Fruit fly (Drosophila melanogaster) whole organism, embryonic: ENCODE measurements around the gene CG32344.

Source experiments
- BtbVII ChIP-seq: fragments of 200-800 bp; sonication (Bioruptor generic); optimal IDR thresholded peaks from 3 replicates; lab custom pipeline; 2017; ENCODE audit warnings: missing biosample characterization, mild to moderate bottlenecking, missing genetic modification characterization
- CG12942 ChIP-seq: fragments of 200-800 bp; sonication (Bioruptor generic); optimal IDR thresholded peaks from 3 replicates; lab custom pipeline; 2016; ENCODE audit warnings: missing biosample characterization, missing genetic modification characterization
- CG13287 ChIP-seq: fragments of 200-800 bp; sonication (Bioruptor generic); IDR thresholded peaks from 2 replicates; pipeline ENCODE4 v1.3.6; 2022; ENCODE audit warnings: missing biosample characterization, missing genetic modification characterization; ENCODE audit not compliant: partially characterized antibody
- CG13894 ChIP-seq: fragments of 200-800 bp; sonication (Bioruptor generic); optimal IDR thresholded peaks from 3 replicates; lab custom pipeline; 2018; ENCODE audit warnings: missing biosample characterization, mild to moderate bottlenecking, missing genetic modification characterization, moderate library complexity
- CG14710 ChIP-seq: fragments of 200-800 bp; sonication (Bioruptor generic); optimal IDR thresholded peaks from 3 replicates; lab custom pipeline; 2019; ENCODE audit warnings: missing biosample characterization, mild to moderate bottlenecking, missing genetic modification characterization, moderate library complexity
- CG17568 ChIP-seq: fragments of 200-800 bp; sonication (Bioruptor generic); optimal IDR thresholded peaks from 2 replicates; lab custom pipeline; 2018; ENCODE audit warnings: missing biosample characterization, mild to moderate bottlenecking, missing genetic modification characterization, moderate library complexity
- CG18476 ChIP-seq: fragments of 200-800 bp; sonication (Bioruptor generic); optimal IDR thresholded peaks from 2 replicates; lab custom pipeline; 2016; ENCODE audit warnings: missing biosample characterization, mild to moderate bottlenecking, missing genetic modification characterization
- CG18599 ChIP-seq: fragments of 200-800 bp; sonication (Bioruptor generic); optimal IDR thresholded peaks from 3 replicates; lab custom pipeline; 2017; ENCODE audit warnings: missing biosample characterization, missing genetic modification characterization, mild to moderate bottlenecking, moderate library complexity, missing genetic modification reagents
- CG2120 ChIP-seq: fragments of 200-800 bp; sonication (Bioruptor generic); optimal IDR thresholded peaks from 3 replicates; lab custom pipeline; 2016; ENCODE audit warnings: missing biosample characterization, missing genetic modification characterization
- CG34224 ChIP-seq: fragments of 200-800 bp; sonication (Bioruptor generic); IDR thresholded peaks from 3 replicates; pipeline ENCODE4 v1.3.6; 2022; ENCODE audit warnings: missing biosample characterization, missing genetic modification characterization; ENCODE audit not compliant: partially characterized antibody
- CG34376 ChIP-seq: fragments of 200-800 bp; sonication (Bioruptor generic); optimal IDR thresholded peaks from 2 replicates; lab custom pipeline; 2018; ENCODE audit warnings: missing biosample characterization, mild to moderate bottlenecking, missing genetic modification characterization
- CG42726 ChIP-seq: fragments of 200-800 bp; sonication (Bioruptor generic); IDR thresholded peaks from 2 replicates; pipeline ENCODE4 v1.3.6; 2022; ENCODE audit warnings: missing biosample characterization, missing genetic modification characterization; ENCODE audit not compliant: partially characterized antibody
- CG6854 ChIP-seq: fragments of 200-800 bp; sonication (Bioruptor generic); optimal IDR thresholded peaks from 3 replicates; lab custom pipeline; 2017; ENCODE audit warnings: missing biosample characterization, mild to moderate bottlenecking, missing genetic modification characterization
- CG9932 ChIP-seq: fragments of 200-800 bp; sonication (Bioruptor generic); IDR thresholded peaks from 2 replicates; pipeline ENCODE4 v1.3.6; 2022; ENCODE audit warnings: missing biosample characterization, missing genetic modification characterization
- CoRest ChIP-seq: fragments of 200-800 bp; sonication (Bioruptor generic); optimal IDR thresholded peaks from 3 replicates; lab custom pipeline; 2018; ENCODE audit warnings: missing biosample characterization, mild to moderate bottlenecking, missing genetic modification characterization, moderate library complexity
- CrebB ChIP-seq: fragments of 200-800 bp; sonication (Bioruptor generic); optimal IDR thresholded peaks from 3 replicates; lab custom pipeline; 2018; ENCODE audit warnings: missing biosample characterization, mild to moderate bottlenecking, missing genetic modification characterization
- Dbx ChIP-seq: fragments of 200-800 bp; sonication (Bioruptor generic); IDR thresholded peaks from 3 replicates; pipeline ENCODE4 v1.3.6; 2022; ENCODE audit warnings: missing biosample characterization, missing genetic modification characterization
- Fer1 ChIP-seq: fragments of 200-800 bp; sonication (Bioruptor generic); optimal IDR thresholded peaks from 2 replicates; lab custom pipeline; 2017; ENCODE audit warnings: missing biosample characterization, mild to moderate bottlenecking, missing genetic modification characterization
- Fer3 ChIP-seq: fragments of 200-800 bp; sonication (Bioruptor generic); optimal IDR thresholded peaks from 2 replicates; lab custom pipeline; 2018; ENCODE audit warnings: missing biosample characterization, mild to moderate bottlenecking, missing genetic modification characterization, moderate library complexity
- GATAe ChIP-seq: fragments of 200-800 bp; sonication (Bioruptor generic); conservative IDR thresholded peaks from 2 replicates; pipeline ENCODE4 v1.3.6; 2022; ENCODE audit warnings: missing biosample characterization, missing genetic modification characterization
- Hand ChIP-seq: fragments of 200-800 bp; sonication (Bioruptor generic); optimal IDR thresholded peaks from 2 replicates; lab custom pipeline; 2017; ENCODE audit warnings: mild to moderate bottlenecking, missing biosample characterization, missing genetic modification reagents, missing genetic modification characterization
- HmgZ ChIP-seq: fragments of 200-800 bp; sonication (Bioruptor generic); optimal IDR thresholded peaks from 2 replicates; lab custom pipeline; 2018; ENCODE audit warnings: missing biosample characterization, mild to moderate bottlenecking, missing genetic modification characterization
- MTF-1 ChIP-seq: fragments of 200-800 bp; sonication (Bioruptor generic); optimal IDR thresholded peaks from 2 replicates; lab custom pipeline; 2018; ENCODE audit warnings: missing biosample characterization, mild to moderate bottlenecking, missing genetic modification characterization, borderline replicate concordance
- Max ChIP-seq: fragments of 200-800 bp; sonication (Bioruptor generic); optimal IDR thresholded peaks from 2 replicates; lab custom pipeline; 2016; ENCODE audit warnings: missing biosample characterization, mild to moderate bottlenecking, missing genetic modification characterization
- Med ChIP-seq: fragments of 200-800 bp; sonication (Bioruptor generic); peaks from one replicate; lab custom pipeline; 2016; ENCODE audit warnings: missing biosample characterization, missing genetic modification characterization, mild to moderate bottlenecking, inconsistent platforms, moderate library complexity
- Pdp1 ChIP-seq, 2 experiments: fragments of 200-800 bp; sonication (Bioruptor generic); optimal IDR thresholded peaks; 3 replicates each; lab custom pipeline; 2016; ENCODE audit warnings: missing biosample characterization in 2 of 2, missing genetic modification characterization in 2 of 2, mild to moderate bottlenecking in 1 of 2, moderate library complexity in 1 of 2
- Trl ChIP-seq, 3 experiments: fragments of >200 bp in 2 of 3; fragments of 200-800 bp in 1 of 3; sonication (Bioruptor generic) in 1 of 3; optimal IDR thresholded peaks; 2 replicates in 1 of 3; 3 replicates in 2 of 3; lab custom pipeline; 2016 to 2017; ENCODE audit warnings: missing biosample characterization in 1 of 3, missing genetic modification characterization in 1 of 3
- amos ChIP-seq: fragments of 200-800 bp; sonication (Bioruptor generic); IDR thresholded peaks from 2 replicates; pipeline ENCODE4 v1.3.6; 2022; ENCODE audit warnings: missing biosample characterization, missing genetic modification characterization; ENCODE audit not compliant: partially characterized antibody
- bbx ChIP-seq: fragments of 200-800 bp; sonication (Bioruptor generic); IDR thresholded peaks from 2 replicates; pipeline ENCODE4 v1.3.6; 2022; ENCODE audit warnings: missing biosample characterization, missing genetic modification characterization; ENCODE audit not compliant: partially characterized antibody
- chinmo ChIP-seq: fragments of 200-800 bp; sonication (Bioruptor generic); IDR thresholded peaks from 4 replicates; pipeline ENCODE4 v1.3.6; 2022; ENCODE audit warnings: missing biosample characterization, missing genetic modification characterization; ENCODE audit not compliant: partially characterized antibody
- ewg ChIP-seq: fragments of 200-800 bp; sonication (Bioruptor generic); optimal IDR thresholded peaks from 3 replicates; lab custom pipeline; 2017; ENCODE audit warnings: mild to moderate bottlenecking, missing biosample characterization, missing genetic modification reagents, missing genetic modification characterization
- exex ChIP-seq: fragments of 200-800 bp; sonication (Bioruptor generic); optimal IDR thresholded peaks from 4 replicates; lab custom pipeline; 2018; ENCODE audit warnings: missing biosample characterization, mild to moderate bottlenecking, missing genetic modification characterization, moderate library complexity
- gt ChIP-seq: fragments of 200-800 bp; sonication (Bioruptor generic); IDR thresholded peaks from 2 replicates; pipeline ENCODE4 v1.3.6; 2022; ENCODE audit warnings: missing biosample characterization, missing genetic modification characterization
- kay ChIP-seq: fragments of 200-800 bp; sonication (Bioruptor generic); optimal IDR thresholded peaks from 2 replicates; lab custom pipeline; 2016; ENCODE audit warnings: missing biosample characterization, missing genetic modification characterization
- ken ChIP-seq: fragments of 200-800 bp; sonication (Bioruptor generic); IDR thresholded peaks from 3 replicates; pipeline ENCODE4 v1.3.6; 2022; ENCODE audit warnings: missing biosample characterization, missing genetic modification characterization
- row ChIP-seq: fragments of 200-800 bp; sonication (Bioruptor generic); IDR thresholded peaks from 3 replicates; pipeline ENCODE4 v1.3.6; 2022; ENCODE audit warnings: missing biosample characterization, missing genetic modification characterization
- sens ChIP-seq: fragments of 200-800 bp; sonication (Bioruptor generic); peaks from one replicate; lab custom pipeline; 2016; ENCODE audit warnings: missing biosample characterization, missing genetic modification characterization
- slbo ChIP-seq: fragments of 200-800 bp; sonication (Bioruptor generic); IDR thresholded peaks from 2 replicates; pipeline ENCODE4 v1.3.6; 2022; ENCODE audit warnings: missing biosample characterization, missing genetic modification characterization
- sr ChIP-seq: fragments of 200-800 bp; sonication (Bioruptor generic); IDR thresholded peaks from 3 replicates; pipeline ENCODE4 v1.3.6; 2022; ENCODE audit warnings: missing biosample characterization, missing genetic modification characterization
- sug ChIP-seq: fragments of 200-800 bp; optimal IDR thresholded peaks from 2 replicates; lab custom pipeline; 2019; ENCODE audit warnings: missing biosample characterization, mild to moderate bottlenecking, missing genetic modification characterization, moderate library complexity
- z ChIP-seq: fragments of 200-800 bp; sonication (Bioruptor generic); IDR thresholded peaks from 3 replicates; pipeline ENCODE4 v1.3.6; 2022; ENCODE audit warnings: missing biosample characterization, missing genetic modification characterization

CG32344 gene

DNA sequence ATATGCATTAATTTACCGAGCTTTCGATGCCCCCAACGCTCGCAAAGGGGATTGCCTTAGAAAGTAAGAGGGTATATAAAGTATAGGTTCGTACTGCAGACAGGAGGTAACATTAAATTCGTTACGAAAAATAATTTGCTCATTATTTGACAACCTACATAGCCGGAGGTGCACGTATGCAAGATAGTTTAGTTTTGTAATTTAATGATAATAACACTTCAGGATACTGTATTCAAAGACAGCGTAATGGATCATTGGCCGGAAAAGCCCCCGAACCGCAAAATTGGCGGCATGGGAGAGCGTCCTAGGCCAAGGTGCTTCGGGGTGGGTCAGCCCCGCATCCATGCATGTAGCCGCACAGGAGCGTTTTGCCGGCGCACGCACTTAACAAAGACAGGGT is 12.2 kb downstream of the CG32344 start:
- peak; percentile 61 for TF ChIP-seq ewg (GFP tag; lab: Kevin White, UChicago)
- TF ChIP-seq chinmo (GFP tag; lab: Robert Waterston, UW): 0 out of 4 replicates have a peak, but pooled peaks have one; percentile 27
- TF ChIP-seq CG2120: peak; percentile 40
- no peak for TF ChIP-seq Fer3
- TF ChIP-seq CG18599 (GFP tag; lab: Kevin White, UChicago): peak; percentile 55
- TF ChIP-seq sens (GFP tag; lab: Kevin White, UChicago): peak; percentile 10
- no peak for TF ChIP-seq CoRest (tag; lab: Kevin White, UChicago)
- peak; percentile 27; the same call in 1 of the 2 replicates for TF ChIP-seq bbx
- peak; percentile 22; the same call in 1 of the 2 replicates for TF ChIP-seq slbo (GFP tag; lab: Robert Waterston, UW)
- peak; percentile 33; the same call in 2 of the 3 replicates for TF ChIP-seq row (GFP tag; lab: Robert Waterston, UW)
- peak; percentile 52 for TF ChIP-seq Med (GFP tag; lab: Kevin White, UChicago)

DNA sequence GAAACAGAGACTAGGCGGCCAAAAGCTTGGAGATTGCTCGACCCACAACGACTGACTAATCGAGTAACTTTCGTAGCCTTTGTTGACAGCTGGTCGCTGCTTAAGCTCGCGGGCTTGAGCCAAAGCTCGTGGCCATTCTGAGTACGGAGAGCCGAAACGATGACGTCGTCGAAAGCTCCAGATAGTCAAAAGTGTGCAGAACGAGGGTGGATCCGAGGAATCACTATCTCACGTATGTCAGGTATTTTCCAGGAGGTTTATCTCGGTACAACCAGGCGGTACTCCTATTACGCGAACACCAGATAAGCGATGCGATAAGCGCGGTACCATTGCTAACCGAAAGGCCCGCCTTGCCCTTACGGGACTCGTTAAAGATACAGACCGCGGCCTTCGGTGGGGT is 12.9 kb downstream of the CG32344 start:
- TF ChIP-seq exex (peak; percentile 60), CG14710 (tag; lab: Kevin White, UChicago) (no peak), CG13894 (tag; lab: Kevin White, UChicago) (peak; percentile 94), CG6854 (peak; percentile 34), CG34376 (GFP tag; lab: Kevin White, UChicago) (peak; percentile 75), Med (GFP tag; lab: Kevin White, UChicago) (peak; percentile 28), CG12942 (no peak), sr (GFP tag; lab: Robert Waterston, UW) (no peak), Hand (peak; percentile 14), CG18476 (peak; percentile 87), CG9932 (GFP tag; lab: Robert Waterston, UW) (no peak), z (peak; percentile 94), Dbx (peak; percentile 30; the same call in 1 of the 3 replicates), HmgZ (tag; lab: Kevin White, UChicago) (peak; percentile 18), BtbVII (peak; percentile 87), Trl (optimal IDR thresholded peaks at IDR 0.05; lab: Kevin White, UChicago) (peak in 1 of 2 experiments; percentile 8), Trl (GFP tag; optimal IDR thresholded peaks at IDR 0.05; lab: Kevin White, UChicago) (no peak), CrebB (tag; lab: Kevin White, UChicago) (peak; percentile 24), sug (tag; lab: Kevin White, UChicago) (peak; percentile 64), MTF-1 (no peak), kay (GFP tag; lab: Kevin White, UChicago) (peak; percentile 12), chinmo (GFP tag; lab: Robert Waterston, UW) (peak; percentile 71; the same call in 3 of the 4 replicates), amos (peak; percentile 45; the same call in 1 of the 2 replicates), gt (GFP tag; lab: Robert Waterston, UW) (no peak), GATAe (GFP tag; lab: Robert Waterston, UW) (0 out of 2 replicates have a peak, but pooled peaks have one; percentile 28), CG34224 (GFP tag; lab: Robert Waterston, UW) (0 out of 3 replicates have a peak, but pooled peaks have one; percentile 43), CG17568 (GFP tag; lab: Kevin White, UChicago) (no peak), Max (GFP tag; lab: Kevin White, UChicago) (no peak), ken (0 out of 3 replicates have a peak, but pooled peaks have one; percentile 21), Pdp1 (GFP tag; optimal IDR thresholded peaks at IDR 0.05; lab: Kevin White, UChicago) (peak in 1 of 2 experiments; percentile 76), Fer1 (GFP tag; lab: Kevin White, UChicago) (peak; percentile 50), CG13287 (GFP tag; lab: Robert Waterston, UW) (peak; percentile 35; the same call in 1 of the 2 replicates), CG42726 (0 out of 2 replicates have a peak, but pooled peaks have one; percentile 5)
